Fruit fly (Drosophila melanogaster): ENCODE measurements around the gene CG1636.

The CG1636 gene

dm6 chrX:8251268-8251996 is 21.8 kb upstream of the CG1636 start, which contains the start of gene ND-75 (continued):
- TF ChIP-seq fu2 (GFP tag; optimal IDR thresholded peaks at IDR 0.05): no peak
- TF ChIP-seq CG33557 (GFP tag; optimal IDR thresholded peaks at IDR 0.05): no peak
- TF ChIP-seq slbo (GFP tag; IDR thresholded peaks at IDR 0.05): no peak
- peak; percentile 49 for TF ChIP-seq CG4617 (GFP tag; optimal IDR thresholded peaks at IDR 0.05; ENCODE audit: borderline replicate concordance)
- TF ChIP-seq CG18011 (GFP tag; optimal IDR thresholded peaks at IDR 0.05): peak; percentile 3
- no peak for TF ChIP-seq usp (GFP tag; optimal IDR thresholded peaks at IDR 0.05)
- no peak for TF ChIP-seq Lim3 (GFP tag; IDR thresholded peaks at IDR 0.05)
- no peak for TF ChIP-seq CG34422 (GFP tag; IDR thresholded peaks at IDR 0.05)
- 0 out of 2 replicates have a peak, but pooled peaks have one; percentile 12 for TF ChIP-seq CG3847 (GFP tag; IDR thresholded peaks at IDR 0.05)
- TF ChIP-seq Nf-YB (GFP tag; optimal IDR thresholded peaks at IDR 0.05): no peak
- TF ChIP-seq crc (GFP tag; optimal IDR thresholded peaks at IDR 0.05): no peak
- no peak for TF ChIP-seq Hmx (GFP tag; optimal IDR thresholded peaks at IDR 0.05)
- TF ChIP-seq CG13287 (GFP tag; IDR thresholded peaks at IDR 0.05; ENCODE audit: partially characterized antibody): peak; percentile 33
- 0 out of 4 replicates have a peak, but pooled peaks have one; percentile 16 for TF ChIP-seq Dll (GFP tag; IDR thresholded peaks at IDR 0.05; ENCODE audit: partially characterized antibody)

DNA sequence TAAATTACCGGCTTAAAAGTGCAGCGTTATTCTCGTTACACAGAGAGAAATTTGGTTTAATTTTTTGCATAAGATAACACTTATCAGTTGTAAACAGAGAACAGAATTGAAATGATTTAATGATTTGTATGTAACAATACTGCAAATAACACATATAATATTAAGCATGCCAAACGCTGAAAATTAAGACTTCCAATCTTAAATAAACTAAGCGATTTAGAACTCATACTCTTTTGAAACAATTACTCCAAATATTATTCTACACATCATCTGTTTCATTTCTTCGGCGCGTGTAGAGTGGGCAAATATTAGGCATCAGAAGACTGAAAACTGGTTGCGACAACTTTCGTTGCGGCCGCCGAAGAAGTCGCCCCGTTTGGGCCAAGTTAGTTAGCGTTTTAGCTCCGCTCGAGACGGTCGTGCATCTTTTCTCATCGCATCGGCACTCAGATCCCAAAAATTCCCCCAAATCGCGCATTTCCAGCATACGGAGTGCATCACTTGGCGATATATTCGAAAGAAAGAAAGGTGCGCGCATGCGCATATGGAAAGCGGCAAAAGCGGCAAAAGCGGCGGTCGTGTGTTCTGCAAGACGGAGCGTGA is 20.8 kb upstream of the CG1636 start, which contains the start of gene CG1632:
CG1632 (plus strand) TSS at position 387 of the 603 bp plus-strand sequence.
- TF ChIP-seq Blimp-1 (GFP tag; optimal IDR thresholded peaks at IDR 0.05) (peak; percentile 36), disco-r (GFP tag; optimal IDR thresholded peaks at IDR 0.05) (no peak), Dp (GFP tag; optimal IDR thresholded peaks at IDR 0.05) (no peak), CG8359 (GFP tag; optimal IDR thresholded peaks at IDR 0.05; ENCODE audit: borderline replicate concordance) (peak; percentile 1), zf30C (GFP tag; optimal IDR thresholded peaks at IDR 0.05) (peak; percentile 36), H2.0 (GFP tag; IDR thresholded peaks at IDR 0.05) (no peak), Deaf1 (tag; optimal IDR thresholded peaks at IDR 0.05) (peak; percentile 4), Dip3 (GFP tag; optimal IDR thresholded peaks at IDR 0.05) (no peak), tin (GFP tag; optimal IDR thresholded peaks at IDR 0.05) (peak; percentile 17), Optix (GFP tag; IDR thresholded peaks at IDR 0.05) (no peak), CG3065 (GFP tag; optimal IDR thresholded peaks at IDR 0.05) (no peak), mld (GFP tag; IDR thresholded peaks at IDR 0.05; ENCODE audit: partially characterized antibody) (no peak), CG10209 (GFP tag; optimal IDR thresholded peaks at IDR 0.05) (peak; percentile 4), CG4424 (GFP tag; optimal IDR thresholded peaks at IDR 0.05) (peak; percentile 28), sim (GFP tag; IDR thresholded peaks at IDR 0.05) (no peak), CG10267 (tag; optimal IDR thresholded peaks at IDR 0.05) (peak; percentile 19), CG11504 (tag; optimal IDR thresholded peaks at IDR 0.05) (peak; percentile 30), chm (GFP tag; IDR thresholded peaks at IDR 0.05) (peak; percentile 39; the same call in 1 of the 2 replicates), CG3407 (GFP tag; optimal IDR thresholded peaks at IDR 0.05) (peak; percentile 27), unpg (GFP tag; optimal IDR thresholded peaks at IDR 0.05) (peak; percentile 17), grau (tag; optimal IDR thresholded peaks at IDR 0.05) (peak; percentile 33), CG9609 (GFP tag; optimal IDR thresholded peaks at IDR 0.05) (no peak), zen (tag; optimal IDR thresholded peaks at IDR 0.05) (no peak), croc (GFP tag; conservative IDR thresholded peaks at IDR 0.05) (no peak), CG1529 (GFP tag; optimal IDR thresholded peaks at IDR 0.05) (peak; percentile 25), dmrt99B (tag; optimal IDR thresholded peaks at IDR 0.05) (peak; percentile 37), CG9817 (tag; optimal IDR thresholded peaks at IDR 0.05) (no peak), CG13424 (tag; optimal IDR thresholded peaks at IDR 0.05) (peak; percentile 50), CG2202 (tag; optimal IDR thresholded peaks at IDR 0.05) (no peak), CG7372 (GFP tag; IDR thresholded peaks at IDR 0.05) (no peak), CG7839 (tag; optimal IDR thresholded peaks at IDR 0.05) (peak; percentile 39), Med (GFP tag) (peak; percentile 20), otp (GFP tag; IDR thresholded peaks at IDR 0.05) (no peak), CG8944 (GFP tag; optimal IDR thresholded peaks at IDR 0.05) (no peak)
